Fruit fly (Drosophila melanogaster) whole organism, embryonic: ENCODE results near the gene CG17224.

Experiments used
- Asciz ChIP-seq: fragments of 200-800 bp; sonication (Bioruptor generic); optimal IDR thresholded peaks from 2 replicates; lab custom pipeline; 2017; ENCODE audit warnings: missing biosample characterization, mild to moderate bottlenecking, missing genetic modification characterization, missing genetic modification reagents
- Awh ChIP-seq: fragments of 200-800 bp; sonication (Bioruptor generic); IDR thresholded peaks from 2 replicates; pipeline ENCODE4, ENCODE4 v1.3.6; 2022; ENCODE audit warnings: missing biosample characterization, missing genetic modification characterization
- B-H2 ChIP-seq: fragments of 200-800 bp; sonication (Bioruptor generic); optimal IDR thresholded peaks from 2 replicates; lab custom pipeline; 2018; ENCODE audit warnings: missing biosample characterization, mild to moderate bottlenecking, missing genetic modification characterization
- CG11093 ChIP-seq: fragments of 200-800 bp; sonication (Bioruptor generic); IDR thresholded peaks from 3 replicates; pipeline ENCODE4 v1.3.6; 2022; ENCODE audit warnings: missing biosample characterization, missing genetic modification characterization
- CG11560 ChIP-seq: fragments of 200-800 bp; sonication (Bioruptor generic); IDR thresholded peaks from 3 replicates; pipeline ENCODE4 v1.3.6; 2022; ENCODE audit warnings: missing biosample characterization, missing genetic modification characterization
- CG12659 ChIP-seq: fragments of 200-800 bp; sonication (Bioruptor generic); optimal IDR thresholded peaks from 3 replicates; lab custom pipeline; 2017; ENCODE audit warnings: mild to moderate bottlenecking, missing biosample characterization, missing genetic modification reagents, missing genetic modification characterization
- CG15479 ChIP-seq: fragments of 200-800 bp; sonication (Bioruptor generic); optimal IDR thresholded peaks from 3 replicates; lab custom pipeline; 2019; ENCODE audit warnings: missing biosample characterization, mild to moderate bottlenecking, missing genetic modification characterization, moderate library complexity
- CG15601 ChIP-seq: fragments of 200-800 bp; sonication (Bioruptor generic); optimal IDR thresholded peaks from 3 replicates; lab custom pipeline; 2019; ENCODE audit warnings: missing biosample characterization, mild to moderate bottlenecking, missing genetic modification characterization, moderate library complexity
- CG17186 ChIP-seq: fragments of 200-800 bp; sonication (Bioruptor generic); optimal IDR thresholded peaks from 3 replicates; lab custom pipeline; 2017; ENCODE audit warnings: missing biosample characterization, missing genetic modification reagents, missing genetic modification characterization
- CG30020 ChIP-seq: fragments of 200-800 bp; optimal IDR thresholded peaks from 2 replicates; lab custom pipeline; 2019; ENCODE audit warnings: missing biosample characterization, mild to moderate bottlenecking, missing genetic modification characterization, moderate library complexity
- CG32772 ChIP-seq: fragments of 200-800 bp; sonication (Bioruptor generic); IDR thresholded peaks from 2 replicates; pipeline ENCODE4 v1.3.6; 2022; ENCODE audit warnings: missing biosample characterization, missing genetic modification characterization
- CG34376 ChIP-seq: fragments of 200-800 bp; sonication (Bioruptor generic); optimal IDR thresholded peaks from 2 replicates; lab custom pipeline; 2018; ENCODE audit warnings: missing biosample characterization, mild to moderate bottlenecking, missing genetic modification characterization
- CG3726 ChIP-seq: fragments of 200-800 bp; sonication (Bioruptor generic); IDR thresholded peaks from 3 replicates; pipeline ENCODE4, ENCODE4 v1.3.6; 2022; ENCODE audit warnings: missing biosample characterization, missing genetic modification characterization
- CG7357 ChIP-seq: fragments of 200-800 bp; sonication (Bioruptor generic); IDR thresholded peaks from 3 replicates; pipeline ENCODE4 v1.3.6; 2022; ENCODE audit warnings: missing biosample characterization, missing genetic modification characterization
- CG7839 ChIP-seq: fragments of 200-800 bp; sonication (Bioruptor generic); optimal IDR thresholded peaks from 3 replicates; lab custom pipeline; 2018; ENCODE audit warnings: missing biosample characterization, mild to moderate bottlenecking, missing genetic modification characterization, moderate library complexity
- CG7987 ChIP-seq: fragments of 200-800 bp; sonication (Bioruptor generic); optimal IDR thresholded peaks from 2 replicates; lab custom pipeline; 2018; ENCODE audit warnings: missing biosample characterization, mild to moderate bottlenecking, missing genetic modification characterization, moderate library complexity
- CG8478 ChIP-seq: fragments of >200 bp; optimal IDR thresholded peaks from 2 replicates; lab custom pipeline; 2018
- CG9932 ChIP-seq: fragments of 200-800 bp; sonication (Bioruptor generic); IDR thresholded peaks from 2 replicates; pipeline ENCODE4 v1.3.6; 2022; ENCODE audit warnings: missing biosample characterization, missing genetic modification characterization
- CHES-1-like ChIP-seq: fragments of 200-800 bp; sonication (Bioruptor generic); optimal IDR thresholded peaks from 2 replicates; lab custom pipeline; 2016; ENCODE audit warnings: missing biosample characterization, missing genetic modification characterization
- Dbx ChIP-seq: fragments of 200-800 bp; sonication (Bioruptor generic); IDR thresholded peaks from 3 replicates; pipeline ENCODE4 v1.3.6; 2022; ENCODE audit warnings: missing biosample characterization, missing genetic modification characterization
- Dll ChIP-seq: fragments of 200-800 bp; sonication (Bioruptor generic); IDR thresholded peaks from 4 replicates; pipeline ENCODE4 v1.3.6; 2022; ENCODE audit warnings: missing biosample characterization, missing genetic modification characterization; ENCODE audit not compliant: partially characterized antibody
- HLH3B ChIP-seq: fragments of 200-800 bp; sonication (Bioruptor generic); IDR thresholded peaks from 2 replicates; pipeline ENCODE4 v1.3.6; 2022; ENCODE audit warnings: missing biosample characterization, missing genetic modification characterization
- HLHmδ ChIP-seq: fragments of 200-800 bp; sonication (Bioruptor generic); optimal IDR thresholded peaks from 2 replicates; lab custom pipeline; 2018; ENCODE audit warnings: missing biosample characterization, mild to moderate bottlenecking, missing genetic modification characterization, moderate library complexity
- HmgZ ChIP-seq: fragments of 200-800 bp; sonication (Bioruptor generic); optimal IDR thresholded peaks from 2 replicates; lab custom pipeline; 2018; ENCODE audit warnings: missing biosample characterization, mild to moderate bottlenecking, missing genetic modification characterization
- Hsf ChIP-seq: fragments of 200-800 bp; sonication (Bioruptor generic); optimal IDR thresholded peaks from 3 replicates; lab custom pipeline; 2016; ENCODE audit warnings: missing biosample characterization, missing genetic modification characterization
- Lim3 ChIP-seq: fragments of 200-800 bp; sonication (Bioruptor generic); IDR thresholded peaks from 2 replicates; pipeline ENCODE4 v1.3.6; 2022; ENCODE audit warnings: missing biosample characterization, missing genetic modification characterization
- Med ChIP-seq: fragments of 200-800 bp; sonication (Bioruptor generic); peaks from one replicate; lab custom pipeline; 2016; ENCODE audit warnings: missing biosample characterization, missing genetic modification characterization, mild to moderate bottlenecking, inconsistent platforms, moderate library complexity
- Mes4 ChIP-seq: fragments of 200-800 bp; sonication (Bioruptor generic); optimal IDR thresholded peaks from 2 replicates; lab custom pipeline; 2016; ENCODE audit warnings: missing biosample characterization, missing genetic modification characterization
- NC2β ChIP-seq: fragments of 200-800 bp; sonication (Bioruptor generic); optimal IDR thresholded peaks from 2 replicates; lab custom pipeline; 2016; ENCODE audit warnings: missing biosample characterization, missing genetic modification characterization
- Rfx ChIP-seq: fragments of 200-800 bp; sonication (Bioruptor generic); IDR thresholded peaks from 2 replicates; pipeline ENCODE4 v1.3.6; 2022; ENCODE audit warnings: missing biosample characterization, missing genetic modification characterization
- ash1 ChIP-seq: fragments of 200-800 bp; sonication (Bioruptor generic); optimal IDR thresholded peaks from 2 replicates; lab custom pipeline; 2018; ENCODE audit warnings: missing biosample characterization, mild to moderate bottlenecking, missing genetic modification characterization
- ato ChIP-seq: fragments of 200-800 bp; sonication (Bioruptor generic); IDR thresholded peaks from 2 replicates; pipeline ENCODE4 v1.3.6; 2022; ENCODE audit warnings: missing biosample characterization, missing genetic modification characterization; ENCODE audit not compliant: partially characterized antibody
- crc ChIP-seq: fragments of 200-800 bp; sonication (Bioruptor generic); optimal IDR thresholded peaks from 2 replicates; lab custom pipeline; 2016; ENCODE audit warnings: missing biosample characterization, missing genetic modification characterization
- crp ChIP-seq, 2 experiments: fragments of 200-800 bp; sonication (Bioruptor generic); optimal IDR thresholded peaks; 2 replicates in 1 of 2; 3 replicates in 1 of 2; lab custom pipeline; 2017; ENCODE audit warnings: missing biosample characterization in 2 of 2, missing genetic modification characterization in 2 of 2, mild to moderate bottlenecking in 1 of 2, moderate library complexity in 1 of 2
- dm ChIP-seq: fragments of 200-800 bp; sonication (Bioruptor generic); optimal IDR thresholded peaks from 3 replicates; lab custom pipeline; 2016; ENCODE audit warnings: missing biosample characterization, missing genetic modification characterization
- gsb-n ChIP-seq: fragments of 200-800 bp; sonication (Bioruptor generic); optimal IDR thresholded peaks from 3 replicates; lab custom pipeline; 2018; ENCODE audit warnings: missing biosample characterization, mild to moderate bottlenecking, missing genetic modification characterization
- ham ChIP-seq: fragments of 200-800 bp; sonication (Bioruptor generic); IDR thresholded peaks from 2 replicates; pipeline ENCODE4 v1.3.6; 2022; ENCODE audit warnings: missing biosample characterization, missing genetic modification characterization
- inv ChIP-seq: fragments of 200-800 bp; sonication (Bioruptor generic); IDR thresholded peaks from 2 replicates; pipeline ENCODE4 v1.3.6; 2022; ENCODE audit warnings: missing biosample characterization, missing genetic modification characterization; ENCODE audit not compliant: partially characterized antibody
- phol ChIP-seq: fragments of 200-800 bp; sonication (Bioruptor generic); optimal IDR thresholded peaks from 3 replicates; lab custom pipeline; 2018; ENCODE audit warnings: missing biosample characterization, mild to moderate bottlenecking, missing genetic modification characterization, moderate library complexity
- sd ChIP-seq: fragments of 200-800 bp; sonication (Bioruptor generic); optimal IDR thresholded peaks from 3 replicates; lab custom pipeline; 2018; ENCODE audit warnings: missing biosample characterization, mild to moderate bottlenecking, missing genetic modification characterization, moderate library complexity
- tna ChIP-seq: fragments of 200-800 bp; sonication (Bioruptor generic); IDR thresholded peaks from 2 replicates; pipeline ENCODE4 v1.3.6; 2022; ENCODE audit warnings: missing biosample characterization, missing genetic modification characterization; ENCODE audit not compliant: partially characterized antibody
- toy ChIP-seq: fragments of 200-800 bp; sonication (Bioruptor generic); IDR thresholded peaks from 2 replicates; pipeline ENCODE4 v1.3.6; 2022; ENCODE audit warnings: missing biosample characterization, missing genetic modification characterization

CG17224 gene

dm6 chr2L:2999113-2999512 is 19.0 kb downstream of the CG17224 start, which contains the start of gene Ccdc85 (continued):
- TF ChIP-seq Dbx (GFP tag; lab: Robert Waterston, UW) (peak; percentile 18; the same call in 1 of the 3 replicates), Asciz (GFP tag; lab: Kevin White, UChicago) (no peak), ash1 (GFP tag; lab: Kevin White, UChicago) (no peak), CG15479 (GFP tag; lab: Kevin White, UChicago) (no peak), Rfx (GFP tag; lab: Robert Waterston, UW) (peak; percentile 19; the same call in 1 of the 2 replicates), CG12659 (GFP tag; lab: Kevin White, UChicago) (peak; percentile 51), Hsf (GFP tag; lab: Kevin White, UChicago) (peak; percentile 22), Mes4 (peak; percentile 4), tna (peak; percentile 100), B-H2 (GFP tag; lab: Kevin White, UChicago) (peak; percentile 30), Dll (GFP tag; lab: Robert Waterston, UW) (peak; percentile 93), CG9932 (GFP tag; lab: Robert Waterston, UW) (peak; percentile 6; the same call in 1 of the 2 replicates), CHES-1-like (GFP tag; lab: Kevin White, UChicago) (peak; percentile 17), HLH3B (GFP tag; lab: Robert Waterston, UW) (no peak), CG7839 (tag; lab: Kevin White, UChicago) (no peak), ato (peak; percentile 99), CG17186 (GFP tag; lab: Kevin White, UChicago) (peak; percentile 43), phol (tag; lab: Kevin White, UChicago) (peak; percentile 33), crc (GFP tag; lab: Kevin White, UChicago) (no peak), CG15601 (tag; lab: Kevin White, UChicago) (peak; percentile 84), NC2β (GFP tag; lab: Kevin White, UChicago) (peak; percentile 26), HLHmδ (GFP tag; lab: Kevin White, UChicago) (peak; percentile 44), sd (peak; percentile 17), CG32772 (no peak), CG7987 (GFP tag; lab: Kevin White, UChicago) (no peak), CG34376 (GFP tag; lab: Kevin White, UChicago) (peak; percentile 5), dm (GFP tag; lab: Kevin White, UChicago) (no peak), CG11560 (peak; percentile 50; the same call in 1 of the 3 replicates), inv (GFP tag; lab: Robert Waterston, UW) (peak; percentile 84), HmgZ (peak; percentile 58), CG30020 (tag; lab: Kevin White, UChicago) (peak; percentile 10)

- TF ChIP-seq CG8478 (lab: Kevin White, UChicago) (peak; percentile 82), CG11093 (GFP tag; lab: Robert Waterston, UW) (0 out of 3 replicates have a peak, but pooled peaks have one; percentile 21), Lim3 (GFP tag; lab: Robert Waterston, UW) (no peak), CG3726 (no peak), crp (GFP tag; optimal IDR thresholded peaks at IDR 0.05; lab: Kevin White, UChicago) (no peak), ham (GFP tag; lab: Robert Waterston, UW) (no peak), Med (GFP tag; lab: Kevin White, UChicago) (peak; percentile 44), CG7357 (GFP tag; lab: Robert Waterston, UW) (0 out of 3 replicates have a peak, but pooled peaks have one; percentile 15), Awh (GFP tag; lab: Robert Waterston, UW) (peak; percentile 52; the same call in 1 of the 2 replicates), toy (GFP tag; lab: Robert Waterston, UW) (0 out of 2 replicates have a peak, but pooled peaks have one; percentile 20), gsb-n (no peak), Dbx (GFP tag; lab: Robert Waterston, UW) (peak; percentile 22; the same call in 1 of the 3 replicates)
Measured at dm6 chr2L:2993702-2994101, 24.4 kb downstream of the CG17224 start.
